Fruit fly (Drosophila melanogaster) whole organism, wandering third instar larva: ENCODE results near the gene Alh.

Source experiments
- Abd-B ChIP-seq: fragments of >200 bp; optimal IDR thresholded peaks from 2 replicates; lab custom pipeline; 2017; ENCODE audit warnings: missing biosample characterization, missing genetic modification characterization
- CG32264 ChIP-seq: fragments of 200-800 bp; sonication (Bioruptor generic); optimal IDR thresholded peaks from 2 replicates; lab custom pipeline; 2016; ENCODE audit warnings: missing biosample characterization, missing genetic modification characterization
- CG9705 ChIP-seq: fragments of 200-800 bp; sonication (Bioruptor generic); optimal IDR thresholded peaks from 2 replicates; lab custom pipeline; 2018; ENCODE audit warnings: missing biosample characterization, mild to moderate bottlenecking, missing genetic modification characterization
- CrebA ChIP-seq: fragments of 200-800 bp; sonication (Bioruptor generic); optimal IDR thresholded peaks from 2 replicates; lab custom pipeline; 2016; ENCODE audit warnings: missing biosample characterization, mild to moderate bottlenecking, missing genetic modification characterization, borderline replicate concordance
- Dfd ChIP-seq: fragments of >200 bp; optimal IDR thresholded peaks from 2 replicates; lab custom pipeline; 2017; ENCODE audit warnings: missing biosample characterization, missing genetic modification characterization
- Dif ChIP-seq: fragments of 200-275, 200-300 bp; sonication (Bioruptor generic); optimal IDR thresholded peaks from 2 replicates; lab custom pipeline; 2018; ENCODE audit warnings: missing biosample characterization, missing genetic modification characterization; ENCODE audit not compliant: partially characterized antibody
- GATAd ChIP-seq: sonication (Bioruptor generic); optimal IDR thresholded peaks from 2 replicates; lab custom pipeline; 2016; ENCODE audit warnings: missing biosample characterization, missing genetic modification characterization
- HLH106 ChIP-seq: fragments of 200-800 bp; optimal IDR thresholded peaks from 3 replicates; lab custom pipeline; 2019; ENCODE audit warnings: missing biosample characterization, mild to moderate bottlenecking, missing genetic modification characterization, moderate library complexity
- Hnf4 ChIP-seq: fragments of 200-800 bp; sonication (Bioruptor generic); optimal IDR thresholded peaks from 2 replicates; lab custom pipeline; 2016; ENCODE audit warnings: missing biosample characterization, mild to moderate bottlenecking, missing genetic modification characterization
- Hr78 ChIP-seq: fragments of >200 bp; optimal IDR thresholded peaks from 2 replicates; lab custom pipeline; 2017; ENCODE audit warnings: missing biosample characterization, missing genetic modification characterization
- Hr83 ChIP-seq: fragments of 200-300 bp; sonication (Bioruptor generic); optimal IDR thresholded peaks from 2 replicates; lab custom pipeline; 2016; ENCODE audit warnings: missing biosample characterization, mild to moderate bottlenecking, missing genetic modification characterization, moderate library complexity; ENCODE audit not compliant: poor library complexity, severe bottlenecking
- Jra ChIP-seq: sonication (Bioruptor generic); optimal IDR thresholded peaks from 2 replicates; lab custom pipeline; 2016; ENCODE audit warnings: missing biosample characterization, missing genetic modification characterization
- Mio ChIP-seq: sonication (Bioruptor generic); optimal IDR thresholded peaks from 2 replicates; lab custom pipeline; 2016; ENCODE audit warnings: missing biosample characterization, missing genetic modification characterization
- Myc ChIP-seq: fragments of >200 bp; optimal IDR thresholded peaks from 2 replicates; lab custom pipeline; 2017
- N ChIP-seq: fragments of >200 bp; optimal IDR thresholded peaks from 2 replicates; lab custom pipeline; 2018; ENCODE audit warnings: missing biosample characterization, missing external identifiers, missing genetic modification characterization
- OdsH ChIP-seq: fragments of 200-800 bp; sonication (Bioruptor generic); optimal IDR thresholded peaks from 2 replicates; lab custom pipeline; 2016; ENCODE audit warnings: missing biosample characterization, mild to moderate bottlenecking, missing genetic modification characterization
- Rel ChIP-seq, 2 experiments: fragments of 200-800 bp; sonication (Bioruptor generic) in 1 of 2; optimal IDR thresholded peaks; 2 replicates in 1 of 2; 3 replicates in 1 of 2; lab custom pipeline; 2016 to 2019; ENCODE audit warnings: mild to moderate bottlenecking in 2 of 2, missing biosample characterization in 2 of 2, missing genetic modification characterization in 2 of 2, moderate library complexity in 1 of 2
- Sp1 ChIP-seq: fragments of 200-800 bp; sonication (Bioruptor generic); optimal IDR thresholded peaks from 3 replicates; lab custom pipeline; 2019; ENCODE audit warnings: missing biosample characterization, mild to moderate bottlenecking, missing genetic modification characterization, moderate library complexity
- Vsx2 ChIP-seq: fragments of 200-300, 225-300 bp; sonication (Bioruptor generic); optimal IDR thresholded peaks from 2 replicates; lab custom pipeline; 2018; ENCODE audit warnings: missing biosample characterization, missing genetic modification characterization; ENCODE audit not compliant: partially characterized antibody
- br ChIP-seq: fragments of 200-800 bp; sonication (Bioruptor generic); optimal IDR thresholded peaks from 2 replicates; lab custom pipeline; 2016; ENCODE audit warnings: missing biosample characterization, missing genetic modification characterization
- brk ChIP-seq: fragments of 200-800 bp; sonication (Bioruptor generic); optimal IDR thresholded peaks from 2 replicates; lab custom pipeline; 2016; ENCODE audit warnings: missing biosample characterization, mild to moderate bottlenecking, missing genetic modification characterization
- dl ChIP-seq, 2 experiments: fragments of 175-275, 200-275 bp in 1 of 2; fragments of 200-275 bp in 1 of 2; sonication (Bioruptor generic); optimal IDR thresholded peaks; lab custom pipeline; 2018; ENCODE audit warnings: mild to moderate bottlenecking in 2 of 2, missing biosample characterization in 2 of 2, missing genetic modification characterization in 2 of 2, moderate library complexity in 2 of 2; ENCODE audit not compliant: partially characterized antibody in 2 of 2, insufficient read depth in 1 of 2
- dmrt93B ChIP-seq: fragments of 200-800 bp; sonication (Bioruptor generic); optimal IDR thresholded peaks from 2 replicates; lab custom pipeline; 2018; ENCODE audit warnings: missing biosample characterization, mild to moderate bottlenecking, missing genetic modification characterization
- dsf ChIP-seq: sonication (Bioruptor generic); optimal IDR thresholded peaks from 2 replicates; lab custom pipeline; 2016; ENCODE audit warnings: missing biosample characterization, missing genetic modification characterization, borderline replicate concordance
- ey ChIP-seq: fragments of 200-800 bp; sonication (Bioruptor generic); optimal IDR thresholded peaks from 2 replicates; lab custom pipeline; 2016; ENCODE audit warnings: missing biosample characterization, missing genetic modification characterization
- foxo ChIP-seq, 2 experiments: fragments of 200-800 bp; sonication (Bioruptor generic); optimal IDR thresholded peaks; 2 replicates in 1 of 2; 3 replicates in 1 of 2; lab custom pipeline; 2016 to 2017; ENCODE audit warnings: missing biosample characterization in 2 of 2, missing genetic modification characterization in 2 of 2
- fru ChIP-seq: fragments of 200-800 bp; sonication (Bioruptor generic); optimal IDR thresholded peaks from 3 replicates; lab custom pipeline; 2016; ENCODE audit warnings: missing biosample characterization, mild to moderate bottlenecking, missing genetic modification characterization
- h ChIP-seq: fragments of 200-800 bp; sonication (Bioruptor generic); optimal IDR thresholded peaks from 3 replicates; lab custom pipeline; 2016; ENCODE audit warnings: missing biosample characterization, mild to moderate bottlenecking, missing genetic modification characterization
- jim ChIP-seq: fragments of 175-275, 200-325 bp; sonication (Bioruptor generic); optimal IDR thresholded peaks from 2 replicates; lab custom pipeline; 2016; ENCODE audit warnings: missing biosample characterization, mild to moderate bottlenecking, missing genetic modification characterization
- lola ChIP-seq: fragments of >200 bp; optimal IDR thresholded peaks from 2 replicates; lab custom pipeline; 2017; ENCODE audit warnings: missing biosample characterization, missing genetic modification characterization
- pan ChIP-seq: fragments of >200 bp; optimal IDR thresholded peaks from 2 replicates; lab custom pipeline; 2017
- psq ChIP-seq: fragments of 200-800 bp; sonication (Bioruptor generic); optimal IDR thresholded peaks from 3 replicates; lab custom pipeline; 2017; ENCODE audit warnings: missing biosample characterization, mild to moderate bottlenecking, missing genetic modification characterization, moderate library complexity
- rgr ChIP-seq: fragments of 200-800 bp; sonication (Bioruptor generic); optimal IDR thresholded peaks from 3 replicates; lab custom pipeline; 2016; ENCODE audit warnings: missing biosample characterization, mild to moderate bottlenecking, missing genetic modification characterization
- sage ChIP-seq: fragments of 200-800 bp; sonication (Bioruptor generic); optimal IDR thresholded peaks from 2 replicates; lab custom pipeline; 2016; ENCODE audit warnings: missing biosample characterization, mild to moderate bottlenecking, missing genetic modification characterization
- sv ChIP-seq: fragments of 200-800 bp; sonication (Bioruptor generic); optimal IDR thresholded peaks from 3 replicates; lab custom pipeline; 2016; ENCODE audit warnings: missing biosample characterization, missing genetic modification characterization
- tai ChIP-seq: sonication (Bioruptor generic); optimal IDR thresholded peaks from 2 replicates; lab custom pipeline; 2016; ENCODE audit warnings: missing biosample characterization, missing genetic modification characterization
- usp ChIP-seq: fragments of >200 bp; optimal IDR thresholded peaks from 2 replicates; lab custom pipeline; 2017; ENCODE audit warnings: missing biosample characterization, missing genetic modification characterization
- woc ChIP-seq: sonication (Bioruptor generic); optimal IDR thresholded peaks from 2 replicates; lab custom pipeline; 2016; ENCODE audit warnings: missing biosample characterization, mild to moderate bottlenecking, missing genetic modification characterization

The Alh gene

DNA sequence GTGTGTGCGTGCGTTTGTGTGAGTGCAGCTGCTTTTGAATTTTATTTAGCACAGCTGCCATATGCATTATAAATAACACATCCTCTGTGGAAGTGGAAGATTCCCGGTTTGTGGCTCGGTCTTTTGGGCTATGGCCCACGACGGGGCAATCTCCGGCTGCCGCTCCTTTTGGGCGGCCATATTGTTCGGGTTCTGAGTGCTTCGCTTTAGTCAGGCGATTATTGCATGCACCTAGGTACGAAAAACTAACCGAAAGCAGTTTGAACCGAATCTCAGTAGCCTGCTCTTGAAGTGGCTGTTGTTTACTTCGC is 48.9 kb downstream of the Alh start:
- TF ChIP-seq GATAd (GFP tag; lab: Kevin White, UChicago), result no peak
- TF ChIP-seq Myc (lab: Kevin White, UChicago), result no peak
- no peak for TF ChIP-seq sage (GFP tag; lab: Kevin White, UChicago)
- TF ChIP-seq dmrt93B (GFP tag; lab: Kevin White, UChicago), result no peak
- no peak for TF ChIP-seq CG9705 (GFP tag; lab: Kevin White, UChicago)
- TF ChIP-seq woc (GFP tag; lab: Kevin White, UChicago), result no peak
- no peak for TF ChIP-seq Vsx2 (GFP tag; lab: Kevin White, UChicago)
- TF ChIP-seq, all 38 proteins: peak for 0

DNA sequence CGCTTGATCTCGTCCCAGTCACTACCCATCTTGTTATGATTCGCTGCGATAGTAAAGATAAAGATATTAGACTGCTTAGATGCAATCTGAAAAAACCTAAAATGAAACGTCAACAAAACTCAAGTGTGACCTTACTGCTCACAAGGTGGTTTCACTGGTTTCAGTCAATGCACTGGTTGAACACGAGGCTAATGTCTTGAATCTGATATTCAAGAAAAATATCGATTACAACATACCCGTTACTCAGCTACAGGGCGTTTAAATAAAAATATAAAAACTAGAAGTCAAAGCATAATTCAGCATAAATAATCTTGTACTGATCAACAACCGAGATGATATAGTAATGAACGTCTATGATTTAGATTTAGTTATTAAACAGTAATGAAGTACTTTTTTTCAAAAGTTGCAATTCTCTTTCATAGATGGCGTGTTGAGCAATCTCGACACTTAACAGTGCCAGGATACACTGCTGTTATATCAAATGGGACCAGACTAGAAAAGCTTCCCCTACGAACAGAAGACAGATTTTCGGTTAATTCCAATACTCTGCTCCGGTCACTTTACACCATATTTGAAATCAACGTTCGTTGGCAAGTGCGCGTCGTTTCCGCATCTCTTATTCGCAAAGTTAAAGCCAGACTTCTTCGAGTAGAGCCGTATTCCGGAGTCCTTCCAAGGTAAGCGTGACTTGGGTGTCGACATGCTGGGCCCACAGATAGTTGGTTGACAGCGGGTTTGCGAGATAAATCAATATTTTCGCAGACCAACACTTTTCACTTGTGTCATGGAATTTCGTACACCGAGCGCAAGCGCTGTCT is 49.5 kb downstream of the Alh start, which contains the start of the genes Ufl1 and CG1943:
Ufl1 (minus strand) TSS at position 156 of the 818 bp plus-strand sequence.
CG1943 (plus strand) TSS at position 563 of the 818 bp plus-strand sequence.
- TF ChIP-seq OdsH (GFP tag; lab: Kevin White, UChicago), result no peak
- no peak for TF ChIP-seq lola (GFP tag; lab: Kevin White, UChicago)
- peak; percentile 33 for TF ChIP-seq Jra (GFP tag; lab: Kevin White, UChicago)
- peak; percentile 12 for TF ChIP-seq h (GFP tag; lab: Kevin White, UChicago)
- TF ChIP-seq Dif, result peak; percentile 40
- no peak for TF ChIP-seq N (GFP tag; lab: Kevin White, UChicago)
- TF ChIP-seq Mio (GFP tag; lab: Kevin White, UChicago), result no peak
- no peak for TF ChIP-seq Hr78 (GFP tag; lab: Kevin White, UChicago)
- TF ChIP-seq HLH106 (tag; lab: Kevin White, UChicago), result no peak
- TF ChIP-seq dl (GFP tag; optimal IDR thresholded peaks at IDR 0.05; lab: Kevin White, UChicago; ENCODE audit: insufficient read depth in 1 of 2, partially characterized antibody in 2 of 2), result no peak
- TF ChIP-seq Rel (GFP tag; optimal IDR thresholded peaks at IDR 0.05; lab: Kevin White, UChicago), result no peak
- TF ChIP-seq Rel (tag; optimal IDR thresholded peaks at IDR 0.05; lab: Kevin White, UChicago), result peak; percentile 8
- TF ChIP-seq jim, result no peak
- TF ChIP-seq fru (GFP tag; lab: Kevin White, UChicago), result no peak
- TF ChIP-seq pan (lab: Kevin White, UChicago), result no peak
- no peak for TF ChIP-seq dsf
- no peak for TF ChIP-seq Abd-B
- TF ChIP-seq foxo (GFP tag; optimal IDR thresholded peaks at IDR 0.05; lab: Kevin White, UChicago), result peak in 1 of 2 experiments; percentile 13
- TF ChIP-seq sage (GFP tag; lab: Kevin White, UChicago), result peak; percentile 14
- TF ChIP-seq Vsx2 (GFP tag; lab: Kevin White, UChicago), result no peak
- TF ChIP-seq woc (GFP tag; lab: Kevin White, UChicago), result peak; percentile 35
- TF ChIP-seq psq (GFP tag; lab: Kevin White, UChicago), result no peak
- TF ChIP-seq tai, result peak; percentile 77
- no peak for TF ChIP-seq CG9705 (GFP tag; lab: Kevin White, UChicago)
- TF ChIP-seq Sp1 (GFP tag; lab: Kevin White, UChicago), result peak; percentile 38
- no peak for TF ChIP-seq CG32264
- TF ChIP-seq CrebA, result no peak
- peak; percentile 24 for TF ChIP-seq Hnf4
- peak; percentile 3 for TF ChIP-seq br (GFP tag; lab: Kevin White, UChicago)
- TF ChIP-seq rgr (GFP tag; lab: Kevin White, UChicago), result peak; percentile 20
- TF ChIP-seq ey (GFP tag; lab: Kevin White, UChicago), result no peak
- TF ChIP-seq Dfd, result no peak
- TF ChIP-seq dmrt93B (GFP tag; lab: Kevin White, UChicago), result no peak
- TF ChIP-seq Myc (lab: Kevin White, UChicago), result peak; percentile 49
- TF ChIP-seq usp (GFP tag; lab: Kevin White, UChicago), result no peak
- TF ChIP-seq GATAd (GFP tag; lab: Kevin White, UChicago), result no peak
- TF ChIP-seq Hr83 (GFP tag; lab: Kevin White, UChicago), result no peak
- TF ChIP-seq sv (GFP tag; lab: Kevin White, UChicago), result no peak
- TF ChIP-seq brk (GFP tag; lab: Kevin White, UChicago), result peak; percentile 68
